Worm (Caenorhabditis elegans) whole organism, midembryonic: ENCODE results near the gene F20D12.7.

Source experiments
- T22C8.4 ChIP-seq: fragments of 200-800 bp; sonication (Bioruptor generic); IDR thresholded peaks from 2 replicates; pipeline ENCODE4 v1.3.6; 2022; ENCODE audit warnings: missing genetic modification characterization, missing compliant biosample characterization
- cog-1 ChIP-seq: sonication (generic microtip); optimal IDR thresholded peaks from 2 replicates; lab custom pipeline; 2016; ENCODE audit warnings: missing genetic modification characterization, missing compliant biosample characterization
- flt-1 ChIP-seq: fragments of 200-800 bp; sonication (Bioruptor generic); IDR thresholded peaks from 2 replicates; pipeline ENCODE4 v1.3.6; 2022; ENCODE audit warnings: missing genetic modification characterization, missing compliant biosample characterization
- klf-2 ChIP-seq: fragments of 200-800 bp; sonication (Bioruptor generic); conservative IDR thresholded peaks from 2 replicates; pipeline ENCODE4 v1.3.6; 2022; ENCODE audit warnings: missing genetic modification reagents, missing genetic modification characterization, missing compliant biosample characterization
- med-1 ChIP-seq: sonication (generic microtip); optimal IDR thresholded peaks from 2 replicates; lab custom pipeline; 2017; ENCODE audit warnings: missing genetic modification characterization, mild to moderate bottlenecking, missing compliant biosample characterization, antibody characterized with exemption, missing genetic modification reagents; ENCODE audit not compliant: insufficient read depth
- ref-1 ChIP-seq: fragments of 200-800 bp; sonication (Bioruptor generic); conservative IDR thresholded peaks from 2 replicates; pipeline ENCODE4 v1.3.6; 2022; ENCODE audit warnings: missing genetic modification reagents, missing genetic modification characterization, missing compliant biosample characterization
- tab-1 ChIP-seq: fragments of 200-800 bp; sonication (Bioruptor generic); IDR thresholded peaks from 2 replicates; pipeline ENCODE4 v1.3.6; 2022; ENCODE audit warnings: missing genetic modification characterization, missing compliant biosample characterization
- ztf-23 ChIP-seq: fragments of 200-800 bp; sonication (Bioruptor generic); IDR thresholded peaks from 2 replicates; pipeline ENCODE4 v1.3.6; 2022; ENCODE audit warnings: missing genetic modification reagents, missing genetic modification characterization, missing compliant biosample characterization
- ztf-29 ChIP-seq: fragments of 200-800 bp; sonication (Bioruptor generic); IDR thresholded peaks from 2 replicates; pipeline ENCODE4 v1.3.6; 2022; ENCODE audit warnings: missing genetic modification reagents, missing genetic modification characterization, missing compliant biosample characterization

The F20D12.7 gene

ce11 chrIV:7946457-7946856 is 7.7 kb upstream of the F20D12.7 start, which contains the start of gene czw-1:
Gene czw-1 (minus strand): TSS chrIV:7946825.
- TF ChIP-seq cog-1 (tag; lab: Kevin White, UChicago) (no peak), med-1 (no peak), T22C8.4 (GFP tag; lab: Robert Waterston, UW) (no peak), ref-1 (GFP tag; lab: Robert Waterston, UW) (no peak), ztf-29 (no peak), klf-2 (GFP tag; lab: Robert Waterston, UW) (no peak), ztf-23 (GFP tag; lab: Robert Waterston, UW) (no peak), tab-1 (GFP tag; lab: Robert Waterston, UW) (no peak), flt-1 (GFP tag; lab: Robert Waterston, UW) (no peak)

- no peak for TF ChIP-seq T22C8.4 (GFP tag; lab: Robert Waterston, UW)
- no peak for TF ChIP-seq klf-2 (GFP tag; lab: Robert Waterston, UW)
- TF ChIP-seq flt-1 (GFP tag; lab: Robert Waterston, UW): no peak
- TF ChIP-seq ref-1 (GFP tag; lab: Robert Waterston, UW): no peak
- no peak for TF ChIP-seq ztf-23 (GFP tag; lab: Robert Waterston, UW)
- TF ChIP-seq cog-1 (tag; lab: Kevin White, UChicago): no peak
- TF ChIP-seq tab-1 (GFP tag; lab: Robert Waterston, UW): no peak
- no peak for TF ChIP-seq med-1
- no peak for TF ChIP-seq ztf-29
Observed at ce11 chrIV:7943272-7943671, 4.5 kb upstream of the F20D12.7 start.

DNA sequence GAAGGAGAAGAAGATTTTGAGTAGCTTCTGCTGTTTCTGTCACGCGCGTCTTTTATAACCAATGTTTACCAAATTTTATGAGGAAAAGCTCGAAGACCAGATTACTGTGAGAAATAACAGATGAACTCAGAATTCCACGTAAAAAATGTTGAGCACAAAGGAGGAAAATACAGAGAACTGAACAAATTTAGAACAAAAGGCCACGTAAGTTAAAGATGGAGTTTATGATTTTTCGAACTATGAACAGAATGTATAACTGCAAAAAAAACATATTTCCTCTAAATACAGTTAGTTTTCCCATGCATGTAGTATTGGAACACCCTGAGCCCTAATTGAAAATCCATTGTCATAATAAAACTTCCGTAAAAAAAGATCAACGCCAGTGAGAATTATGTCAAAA is 2.2 kb upstream of the F20D12.7 start, which contains the start of gene exc-9:
Gene exc-9 (minus strand): TSS at position 101 of the 400 bp plus-strand sequence.
- no peak for TF ChIP-seq klf-2 (GFP tag; lab: Robert Waterston, UW)
- TF ChIP-seq ref-1 (GFP tag; lab: Robert Waterston, UW): no peak
- no peak for TF ChIP-seq ztf-23 (GFP tag; lab: Robert Waterston, UW)
- no peak for TF ChIP-seq flt-1 (GFP tag; lab: Robert Waterston, UW)
- TF ChIP-seq ztf-29: no peak
- TF ChIP-seq cog-1 (tag; lab: Kevin White, UChicago): no peak
- TF ChIP-seq T22C8.4 (GFP tag; lab: Robert Waterston, UW): no peak
- no peak for TF ChIP-seq tab-1 (GFP tag; lab: Robert Waterston, UW)
- TF ChIP-seq med-1: no peak

DNA sequence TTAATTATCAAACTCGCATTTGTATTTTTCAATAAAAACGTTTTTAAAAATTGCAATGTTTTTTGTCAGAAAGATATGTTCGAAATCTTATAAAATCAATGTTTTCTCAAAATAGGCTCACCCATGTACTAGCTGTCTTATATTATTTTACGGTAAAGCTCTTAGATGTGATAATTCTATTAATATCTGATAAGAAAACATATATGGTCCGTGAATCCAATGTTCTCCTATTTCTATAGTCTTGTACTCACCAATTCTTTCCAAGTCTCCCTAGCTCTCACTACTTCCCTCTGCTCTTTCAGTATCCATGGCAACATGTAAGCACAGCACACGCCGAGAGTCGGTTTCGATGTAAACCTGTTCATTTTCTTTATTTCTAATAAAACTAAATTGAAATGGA is 5.0 kb downstream of the F20D12.7 start, which contains the start of gene bbs-2:
Gene bbs-2 (plus strand): TSS at position 301 of the 400 bp plus-strand sequence.
- TF ChIP-seq flt-1 (GFP tag; lab: Robert Waterston, UW): no peak
- no peak for TF ChIP-seq ref-1 (GFP tag; lab: Robert Waterston, UW)
- no peak for TF ChIP-seq ztf-29
- TF ChIP-seq med-1: no peak

DNA sequence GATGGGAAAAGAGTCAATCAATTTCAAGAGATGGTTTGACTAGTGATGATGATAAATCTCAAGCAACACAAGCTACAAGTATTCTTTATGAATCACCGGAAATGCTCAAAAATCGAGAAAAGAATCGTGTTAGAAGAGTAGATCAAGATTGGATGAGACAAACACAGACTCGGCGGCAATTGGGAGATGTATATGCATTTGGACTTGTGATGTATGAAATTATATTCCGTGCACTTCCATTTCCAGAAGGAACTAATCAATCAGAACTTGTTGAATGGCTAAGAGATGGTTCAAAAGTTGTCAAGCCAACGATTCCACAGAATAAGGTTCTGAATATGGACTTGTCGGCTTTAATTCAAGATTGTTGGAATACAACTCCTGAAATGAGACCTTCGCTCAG is 6.9 kb downstream of the F20D12.7 start:
- no peak for TF ChIP-seq flt-1 (GFP tag; lab: Robert Waterston, UW)
- no peak for TF ChIP-seq ztf-29
- no peak for TF ChIP-seq tab-1 (GFP tag; lab: Robert Waterston, UW)
- TF ChIP-seq med-1: no peak
- no peak for TF ChIP-seq klf-2 (GFP tag; lab: Robert Waterston, UW)
- no peak for TF ChIP-seq ref-1 (GFP tag; lab: Robert Waterston, UW)
- TF ChIP-seq T22C8.4 (GFP tag; lab: Robert Waterston, UW): no peak

DNA sequence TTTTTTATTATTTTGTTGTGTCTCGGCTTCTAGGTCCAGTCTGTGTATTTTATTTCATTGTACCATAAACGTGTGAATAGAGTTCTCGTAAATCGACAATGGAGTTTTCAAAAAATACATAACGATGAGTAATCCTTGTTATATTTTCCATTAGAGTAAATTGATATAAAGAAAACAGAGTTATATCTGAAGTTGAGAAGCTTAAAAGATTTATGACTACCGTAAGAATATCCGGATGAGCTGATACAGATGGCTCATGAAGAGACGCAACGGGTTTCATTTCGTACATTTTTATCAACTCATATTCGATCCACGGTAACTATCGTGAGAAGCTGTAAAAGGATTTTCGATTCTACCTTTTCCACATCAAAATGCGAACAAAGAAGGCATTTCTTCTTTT is 10.9 kb downstream of the F20D12.7 start, which contains the start of gene gcy-8:
Gene gcy-8 (plus strand): TSS at position 301 of the 400 bp plus-strand sequence.
- TF ChIP-seq cog-1 (tag; lab: Kevin White, UChicago): no peak
- no peak for TF ChIP-seq klf-2 (GFP tag; lab: Robert Waterston, UW)
- TF ChIP-seq tab-1 (GFP tag; lab: Robert Waterston, UW): no peak
- no peak for TF ChIP-seq T22C8.4 (GFP tag; lab: Robert Waterston, UW)
- no peak for TF ChIP-seq flt-1 (GFP tag; lab: Robert Waterston, UW)
- TF ChIP-seq ref-1 (GFP tag; lab: Robert Waterston, UW): no peak
- no peak for TF ChIP-seq ztf-29
- no peak for TF ChIP-seq ztf-23 (GFP tag; lab: Robert Waterston, UW)
- TF ChIP-seq med-1: no peak

DNA sequence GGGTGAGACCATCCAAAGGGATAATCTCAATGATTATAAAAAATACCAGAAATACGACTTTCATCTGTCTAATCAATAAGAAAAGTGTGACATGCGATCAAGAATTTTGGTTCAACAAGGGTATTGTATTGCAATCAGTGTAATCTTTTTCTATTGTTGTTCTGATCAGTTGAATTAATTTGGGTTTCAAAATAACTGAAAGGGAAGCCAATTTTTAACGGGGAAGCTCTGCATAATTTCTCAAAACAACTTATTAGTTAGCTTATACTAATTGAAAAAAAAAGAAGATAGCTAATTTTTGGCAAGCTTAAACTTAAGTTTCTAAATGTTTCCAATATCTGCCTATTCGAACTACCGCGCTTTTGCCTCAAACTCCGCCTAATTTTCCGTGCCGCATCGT is 11.5 kb downstream of the F20D12.7 start, which contains the start of gene C49H3.12:
Gene C49H3.12 (minus strand): TSS at position 101 of the 400 bp plus-strand sequence.
- TF ChIP-seq ztf-29: no peak
- no peak for TF ChIP-seq flt-1 (GFP tag; lab: Robert Waterston, UW)
- no peak for TF ChIP-seq klf-2 (GFP tag; lab: Robert Waterston, UW)
- no peak for TF ChIP-seq tab-1 (GFP tag; lab: Robert Waterston, UW)
- no peak for TF ChIP-seq ztf-23 (GFP tag; lab: Robert Waterston, UW)
- TF ChIP-seq T22C8.4 (GFP tag; lab: Robert Waterston, UW): no peak
- TF ChIP-seq med-1: no peak
- no peak for TF ChIP-seq ref-1 (GFP tag; lab: Robert Waterston, UW)
- no peak for TF ChIP-seq cog-1 (tag; lab: Kevin White, UChicago)

ce11 chrIV:7926102-7926840 is 12.5 kb downstream of the F20D12.7 start, which contains the start of gene rps-2:
Gene rps-2 (minus strand): TSS chrIV:7926391.
- no peak for TF ChIP-seq ztf-29
- TF ChIP-seq cog-1 (tag; lab: Kevin White, UChicago): no peak

ce11 chrIV:7924975-7925828 is 13.5 kb downstream of the F20D12.7 start:
- no peak for TF ChIP-seq ref-1 (GFP tag; lab: Robert Waterston, UW)
- TF ChIP-seq ztf-23 (GFP tag; lab: Robert Waterston, UW): no peak
- TF ChIP-seq flt-1 (GFP tag; lab: Robert Waterston, UW): no peak
- TF ChIP-seq tab-1 (GFP tag; lab: Robert Waterston, UW): no peak
- TF ChIP-seq T22C8.4 (GFP tag; lab: Robert Waterston, UW): no peak
- no peak for TF ChIP-seq med-1
- no peak for TF ChIP-seq cog-1 (tag; lab: Kevin White, UChicago)
- no peak for TF ChIP-seq ztf-29
- no peak for TF ChIP-seq klf-2 (GFP tag; lab: Robert Waterston, UW)
